Fruit fly (Drosophila melanogaster) whole organism, embryonic: ENCODE results near the gene CG3740.

ENCODE experiments used
- CG14050 ChIP-seq: fragments of 200-800 bp; sonication (Bioruptor generic); IDR thresholded peaks from 3 replicates; pipeline ENCODE4 v1.3.6; 2022; ENCODE audit warnings: missing biosample characterization, missing genetic modification characterization
- CG17328 ChIP-seq: fragments of 200-800 bp; sonication (Bioruptor generic); IDR thresholded peaks from 2 replicates; pipeline ENCODE4 v1.3.6; 2022; ENCODE audit warnings: missing biosample characterization, missing genetic modification characterization
- CG1792 ChIP-seq: fragments of 200-800 bp; sonication (Bioruptor generic); optimal IDR thresholded peaks from 2 replicates; lab custom pipeline; 2016; ENCODE audit warnings: missing biosample characterization, missing genetic modification characterization
- NK7.1 ChIP-seq: fragments of 200-800 bp; sonication (Bioruptor generic); optimal IDR thresholded peaks from 3 replicates; lab custom pipeline; 2016; ENCODE audit warnings: missing biosample characterization, missing genetic modification characterization
- PHDP ChIP-seq: fragments of 200-800 bp; sonication (Bioruptor generic); optimal IDR thresholded peaks from 3 replicates; lab custom pipeline; 2018; ENCODE audit warnings: missing biosample characterization, mild to moderate bottlenecking, missing genetic modification characterization, moderate library complexity
- Vsx1 ChIP-seq: fragments of 200-800 bp; sonication (Bioruptor generic); optimal IDR thresholded peaks from 2 replicates; lab custom pipeline; 2017; ENCODE audit warnings: missing biosample characterization, mild to moderate bottlenecking, missing genetic modification characterization, missing genetic modification reagents
- en ChIP-seq: fragments of 200-800 bp; sonication (Bioruptor generic); optimal IDR thresholded peaks from 2 replicates; lab custom pipeline; 2016; ENCODE audit warnings: missing biosample characterization, missing genetic modification characterization
- pan ChIP-seq, 4 experiments: fragments of >200 bp in 3 of 4; fragments of 200-800 bp in 1 of 4; sonication (Bioruptor generic) in 1 of 4; optimal IDR thresholded peaks in 3 of 4; IDR thresholded peaks in 1 of 4; 2 replicates each; pipeline versions ENCODE4 v1.3.6 to Lab custom; 2017 to 2022; ENCODE audit warnings: missing biosample characterization in 2 of 4, missing genetic modification characterization in 2 of 4, mixed read lengths in 1 of 4
- so ChIP-seq: fragments of 200-800 bp; sonication (Bioruptor generic); IDR thresholded peaks from 3 replicates; pipeline ENCODE4 v1.3.6; 2022; ENCODE audit warnings: missing biosample characterization, missing genetic modification characterization
- unc-4 ChIP-seq: fragments of 200-800 bp; sonication (Bioruptor generic); IDR thresholded peaks from 2 replicates; pipeline ENCODE4 v1.3.6; 2022; ENCODE audit warnings: missing biosample characterization, missing genetic modification characterization; ENCODE audit not compliant: partially characterized antibody
- vfl ChIP-seq: fragments of 200-800 bp; sonication (Bioruptor generic); optimal IDR thresholded peaks from 2 replicates; lab custom pipeline; 2016; ENCODE audit warnings: missing biosample characterization, missing genetic modification characterization
- wor ChIP-seq: fragments of 200-800 bp; sonication (Bioruptor generic); IDR thresholded peaks from 2 replicates; pipeline ENCODE4 v1.3.6; 2022; ENCODE audit warnings: missing biosample characterization, missing genetic modification characterization

The CG3740 gene

dm6 chrX:1618727-1619581 lies 50.1 kb downstream of the CG3740 start (continued):
- TF ChIP-seq pan (optimal IDR thresholded peaks at IDR 0.05; lab: Kevin White, UChicago) (no peak), pan (GFP tag; optimal IDR thresholded peaks at IDR 0.05 in 1 of 2, IDR thresholded peaks at IDR 0.05 in 1 of 2) (peak in 1 of 2 experiments; percentile 85), so (GFP tag; lab: Robert Waterston, UW) (peak; percentile 80; the same call in 2 of the 3 replicates), en (GFP tag; lab: Kevin White, UChicago) (peak; percentile 51), CG1792 (GFP tag; lab: Kevin White, UChicago) (peak; percentile 79), CG14050 (peak; percentile 86), Vsx1 (GFP tag; lab: Kevin White, UChicago) (no peak), NK7.1 (GFP tag; lab: Kevin White, UChicago) (peak; percentile 65), vfl (GFP tag; lab: Kevin White, UChicago) (peak; percentile 65), wor (peak; percentile 72), unc-4 (GFP tag; lab: Robert Waterston, UW) (0 out of 2 replicates have a peak, but pooled peaks have one; percentile 29), CG17328 (peak; percentile 58; the same call in 1 of the 2 replicates), PHDP (peak; percentile 87)
